Worm (Caenorhabditis elegans): ENCODE results near the gene C33D9.13.

ce11 chrIV:8739926-8740325, 45.2 kb downstream of the C33D9.13 start, which contains the start of gene mrps-33:
- TF ChIP-seq nhr-67 (tag; optimal IDR thresholded peaks at IDR 0.05) (no peak), unc-62 (GFP tag; optimal IDR thresholded peaks at IDR 0.05) (no peak), mml-1 (tag; optimal IDR thresholded peaks at IDR 0.05) (no peak), nhr-28 (tag; optimal IDR thresholded peaks at IDR 0.05) (no peak)
